Worm (Caenorhabditis elegans) whole organism, midembryonic: ENCODE data around the gene syg-2.

ENCODE experiments used
- cog-1 ChIP-seq: sonication (generic microtip); optimal IDR thresholded peaks from 2 replicates; lab custom pipeline; 2016; ENCODE audit warnings: missing genetic modification characterization, missing compliant biosample characterization
- ref-1 ChIP-seq: fragments of 200-800 bp; sonication (Bioruptor generic); conservative IDR thresholded peaks from 2 replicates; pipeline ENCODE4 v1.3.6; 2022; ENCODE audit warnings: missing genetic modification reagents, missing genetic modification characterization, missing compliant biosample characterization
- ztf-23 ChIP-seq: fragments of 200-800 bp; sonication (Bioruptor generic); IDR thresholded peaks from 2 replicates; pipeline ENCODE4 v1.3.6; 2022; ENCODE audit warnings: missing genetic modification reagents, missing genetic modification characterization, missing compliant biosample characterization

DNA sequence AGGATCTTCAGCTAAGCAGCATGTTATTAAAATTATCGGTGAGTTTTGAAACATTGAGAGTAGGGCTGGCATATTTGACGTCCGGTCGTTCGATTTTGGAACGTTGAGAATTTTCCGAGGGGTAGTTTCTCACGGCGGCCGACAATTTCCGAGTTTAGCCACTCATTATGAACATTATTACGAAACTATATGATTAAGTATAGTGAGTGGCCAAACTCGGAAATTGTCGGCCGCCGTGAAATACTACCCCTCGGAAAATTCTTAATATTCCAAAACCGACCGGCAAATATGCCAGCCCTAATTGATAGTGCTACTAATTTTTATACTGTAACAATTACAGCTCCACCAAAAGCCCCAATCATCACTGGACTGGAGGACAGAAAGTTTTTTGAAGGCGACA lies 2.7 kb downstream of the syg-2 start:
- TF ChIP-seq ztf-23 (GFP tag; lab: Robert Waterston, UW), result no peak
- no peak for TF ChIP-seq ref-1
- no peak for TF ChIP-seq cog-1
